Fruit fly (Drosophila melanogaster) whole organism, embryonic: ENCODE results near the gene CG42835.

Source experiments
- Abd-B ChIP-seq: fragments of 200-800 bp; sonication (Bioruptor generic); optimal IDR thresholded peaks from 2 replicates; lab custom pipeline; 2018; ENCODE audit warnings: missing biosample characterization, mild to moderate bottlenecking, missing genetic modification characterization, moderate library complexity
- Adf1 ChIP-seq: fragments of 200-800 bp; sonication (Bioruptor generic); IDR thresholded peaks from 2 replicates; pipeline ENCODE4 v1.3.6; 2022; ENCODE audit warnings: missing biosample characterization, missing genetic modification characterization
- Aef1 ChIP-seq: fragments of 200-800 bp; sonication (Bioruptor generic); IDR thresholded peaks from 3 replicates; pipeline ENCODE4 v1.3.6; 2022; ENCODE audit warnings: missing biosample characterization, missing genetic modification characterization
- BtbVII ChIP-seq: fragments of 200-800 bp; sonication (Bioruptor generic); optimal IDR thresholded peaks from 3 replicates; lab custom pipeline; 2017; ENCODE audit warnings: missing biosample characterization, mild to moderate bottlenecking, missing genetic modification characterization
- CG11695 ChIP-seq: fragments of 200-800 bp; sonication (Bioruptor generic); IDR thresholded peaks from 3 replicates; pipeline ENCODE4 v1.3.6; 2022; ENCODE audit warnings: missing biosample characterization, missing genetic modification characterization
- CG12104 ChIP-seq: fragments of 200-800 bp; sonication (Bioruptor generic); optimal IDR thresholded peaks from 3 replicates; lab custom pipeline; 2016; ENCODE audit warnings: missing biosample characterization, missing genetic modification characterization
- CG12391 ChIP-seq: fragments of 200-800 bp; sonication (Bioruptor generic); optimal IDR thresholded peaks from 3 replicates; lab custom pipeline; 2018; ENCODE audit warnings: missing biosample characterization, mild to moderate bottlenecking, missing genetic modification characterization, moderate library complexity
- CG13287 ChIP-seq: fragments of 200-800 bp; sonication (Bioruptor generic); IDR thresholded peaks from 2 replicates; pipeline ENCODE4 v1.3.6; 2022; ENCODE audit warnings: missing biosample characterization, missing genetic modification characterization; ENCODE audit not compliant: partially characterized antibody
- CG13424 ChIP-seq: fragments of 200-800 bp; sonication (Bioruptor generic); optimal IDR thresholded peaks from 2 replicates; lab custom pipeline; 2019; ENCODE audit warnings: missing biosample characterization, mild to moderate bottlenecking, missing genetic modification characterization, moderate library complexity
- CG13624 ChIP-seq: fragments of 200-800 bp; sonication (Bioruptor generic); optimal IDR thresholded peaks from 2 replicates; lab custom pipeline; 2016; ENCODE audit warnings: missing biosample characterization, missing genetic modification characterization
- CG15696 ChIP-seq: fragments of 200-800 bp; sonication (Bioruptor generic); optimal IDR thresholded peaks from 2 replicates; lab custom pipeline; 2019; ENCODE audit warnings: missing biosample characterization, mild to moderate bottlenecking, missing genetic modification characterization, moderate library complexity
- CG1603 ChIP-seq: fragments of 200-800 bp; sonication (Bioruptor generic); optimal IDR thresholded peaks from 2 replicates; lab custom pipeline; 2019; ENCODE audit warnings: missing biosample characterization, mild to moderate bottlenecking, missing genetic modification characterization, moderate library complexity
- CG34422 ChIP-seq: fragments of 200-800 bp; sonication (Bioruptor generic); IDR thresholded peaks from 3 replicates; pipeline ENCODE4 v1.3.6; 2022; ENCODE audit warnings: missing biosample characterization, missing genetic modification characterization
- CG4730 ChIP-seq: fragments of 200-800 bp; sonication (Bioruptor generic); IDR thresholded peaks from 2 replicates; pipeline ENCODE4 v1.3.6; 2022; ENCODE audit warnings: missing biosample characterization, missing genetic modification characterization
- CG6654 ChIP-seq: fragments of 200-800 bp; sonication (Bioruptor generic); optimal IDR thresholded peaks from 2 replicates; lab custom pipeline; 2017; ENCODE audit warnings: missing biosample characterization, mild to moderate bottlenecking, missing genetic modification characterization
- CG6765 ChIP-seq: fragments of 200-800 bp; sonication (Bioruptor generic); optimal IDR thresholded peaks from 3 replicates; lab custom pipeline; 2017; ENCODE audit warnings: missing biosample characterization, mild to moderate bottlenecking, missing genetic modification characterization
- CG7357 ChIP-seq: fragments of 200-800 bp; sonication (Bioruptor generic); IDR thresholded peaks from 3 replicates; pipeline ENCODE4 v1.3.6; 2022; ENCODE audit warnings: missing biosample characterization, missing genetic modification characterization
- CG7839 ChIP-seq: fragments of 200-800 bp; sonication (Bioruptor generic); optimal IDR thresholded peaks from 3 replicates; lab custom pipeline; 2018; ENCODE audit warnings: missing biosample characterization, mild to moderate bottlenecking, missing genetic modification characterization, moderate library complexity
- CG8765 ChIP-seq: fragments of 200-800 bp; sonication (Bioruptor generic); IDR thresholded peaks from 2 replicates; pipeline ENCODE4 v1.3.6; 2022; ENCODE audit warnings: missing biosample characterization, missing genetic modification characterization
- CG9797 ChIP-seq: fragments of 200-800 bp; sonication (Bioruptor generic); optimal IDR thresholded peaks from 3 replicates; lab custom pipeline; 2018; ENCODE audit warnings: missing biosample characterization, mild to moderate bottlenecking, missing genetic modification characterization
- D19B ChIP-seq: fragments of 200-800 bp; sonication (Bioruptor generic); optimal IDR thresholded peaks from 2 replicates; lab custom pipeline; 2017; ENCODE audit warnings: missing biosample characterization, mild to moderate bottlenecking, missing genetic modification characterization
- Fer2 ChIP-seq: fragments of 200-800 bp; sonication (Bioruptor generic); optimal IDR thresholded peaks from 2 replicates; lab custom pipeline; 2018; ENCODE audit warnings: missing biosample characterization, mild to moderate bottlenecking, missing genetic modification characterization, moderate library complexity
- Hand ChIP-seq: fragments of 200-800 bp; sonication (Bioruptor generic); optimal IDR thresholded peaks from 2 replicates; lab custom pipeline; 2017; ENCODE audit warnings: mild to moderate bottlenecking, missing biosample characterization, missing genetic modification reagents, missing genetic modification characterization
- Hey ChIP-seq: fragments of 200-800 bp; sonication (Bioruptor generic); optimal IDR thresholded peaks from 3 replicates; lab custom pipeline; 2018; ENCODE audit warnings: missing biosample characterization, mild to moderate bottlenecking, missing genetic modification characterization
- HmgD ChIP-seq: fragments of 200-800 bp; sonication (Bioruptor generic); optimal IDR thresholded peaks from 3 replicates; lab custom pipeline; 2016; ENCODE audit warnings: missing biosample characterization, missing genetic modification characterization
- TFAM ChIP-seq: fragments of 200-800 bp; sonication (Bioruptor generic); optimal IDR thresholded peaks from 2 replicates; lab custom pipeline; 2017; ENCODE audit warnings: missing biosample characterization, missing genetic modification characterization, inconsistent platforms
- Taf1 ChIP-seq: fragments of 200-800 bp; sonication (Bioruptor generic); IDR thresholded peaks from 2 replicates; pipeline ENCODE4 v1.3.6; 2022; ENCODE audit warnings: missing biosample characterization, missing genetic modification characterization
- YL-1 ChIP-seq: fragments of 200-800 bp; sonication (Bioruptor generic); optimal IDR thresholded peaks from 3 replicates; lab custom pipeline; 2017; ENCODE audit warnings: missing biosample characterization, mild to moderate bottlenecking, missing genetic modification characterization
- al ChIP-seq: fragments of 200-800 bp; sonication (Bioruptor generic); IDR thresholded peaks from 2 replicates; pipeline ENCODE4 v1.3.6; 2022; ENCODE audit warnings: missing biosample characterization, missing genetic modification characterization
- ara ChIP-seq: fragments of 200-800 bp; sonication (Bioruptor generic); IDR thresholded peaks from 2 replicates; pipeline ENCODE4 v1.3.6; 2022; ENCODE audit warnings: missing biosample characterization, missing genetic modification characterization
- ato ChIP-seq: fragments of 200-800 bp; sonication (Bioruptor generic); IDR thresholded peaks from 2 replicates; pipeline ENCODE4 v1.3.6; 2022; ENCODE audit warnings: missing biosample characterization, missing genetic modification characterization; ENCODE audit not compliant: partially characterized antibody
- bab2 ChIP-seq: fragments of 200-800 bp; sonication (Bioruptor generic); optimal IDR thresholded peaks from 2 replicates; lab custom pipeline; 2016; ENCODE audit warnings: missing biosample characterization, missing genetic modification characterization
- bcd ChIP-seq: fragments of 200-800 bp; sonication (Bioruptor generic); optimal IDR thresholded peaks from 2 replicates; lab custom pipeline; 2017; ENCODE audit warnings: missing biosample characterization, mild to moderate bottlenecking, missing genetic modification characterization
- cato ChIP-seq: fragments of 200-800 bp; sonication (Bioruptor generic); optimal IDR thresholded peaks from 2 replicates; lab custom pipeline; 2016; ENCODE audit warnings: missing biosample characterization, missing genetic modification characterization, borderline replicate concordance
- cg ChIP-seq: fragments of 200-800 bp; sonication (Bioruptor generic); optimal IDR thresholded peaks from 3 replicates; lab custom pipeline; 2019; ENCODE audit warnings: missing biosample characterization, mild to moderate bottlenecking, missing genetic modification characterization, moderate library complexity
- dm ChIP-seq: fragments of 200-800 bp; sonication (Bioruptor generic); optimal IDR thresholded peaks from 3 replicates; lab custom pipeline; 2016; ENCODE audit warnings: missing biosample characterization, missing genetic modification characterization
- ewg ChIP-seq: fragments of 200-800 bp; sonication (Bioruptor generic); optimal IDR thresholded peaks from 3 replicates; lab custom pipeline; 2017; ENCODE audit warnings: mild to moderate bottlenecking, missing biosample characterization, missing genetic modification reagents, missing genetic modification characterization
- eyg ChIP-seq: fragments of 200-800 bp; sonication (Bioruptor generic); optimal IDR thresholded peaks from 3 replicates; lab custom pipeline; 2016; ENCODE audit warnings: missing biosample characterization, missing genetic modification characterization
- lbe ChIP-seq: fragments of 200-800 bp; sonication (Bioruptor generic); optimal IDR thresholded peaks from 2 replicates; lab custom pipeline; 2016; ENCODE audit warnings: missing biosample characterization, mild to moderate bottlenecking, missing genetic modification characterization
- lola ChIP-seq, 3 experiments: fragments of >200 bp in 2 of 3; fragments of 200-800 bp in 1 of 3; sonication (Bioruptor generic) in 1 of 3; optimal IDR thresholded peaks; 2 replicates each; lab custom pipeline; 2017 to 2019; ENCODE audit warnings: missing biosample characterization in 3 of 3, missing genetic modification characterization in 3 of 3, mild to moderate bottlenecking in 1 of 3, moderate library complexity in 1 of 3
- nmo ChIP-seq: fragments of 200-800 bp; sonication (Bioruptor generic); optimal IDR thresholded peaks from 2 replicates; lab custom pipeline; 2018; ENCODE audit warnings: missing biosample characterization, mild to moderate bottlenecking, missing genetic modification characterization, moderate library complexity
- scrt ChIP-seq: fragments of 200-800 bp; sonication (Bioruptor generic); optimal IDR thresholded peaks from 2 replicates; lab custom pipeline; 2018; ENCODE audit warnings: missing biosample characterization, mild to moderate bottlenecking, missing genetic modification characterization, moderate library complexity
- sd ChIP-seq: fragments of 200-800 bp; sonication (Bioruptor generic); optimal IDR thresholded peaks from 3 replicates; lab custom pipeline; 2018; ENCODE audit warnings: missing biosample characterization, mild to moderate bottlenecking, missing genetic modification characterization, moderate library complexity
- stwl ChIP-seq: fragments of 200-800 bp; sonication (Bioruptor generic); optimal IDR thresholded peaks from 3 replicates; lab custom pipeline; 2018; ENCODE audit warnings: missing biosample characterization, mild to moderate bottlenecking, missing genetic modification characterization, moderate library complexity
- ttk ChIP-seq: fragments of 200-800 bp; sonication (Bioruptor generic); IDR thresholded peaks from 2 replicates; pipeline ENCODE4 v2.1.2; 2022; ENCODE audit warnings: missing biosample characterization, missing genetic modification characterization
- tx ChIP-seq: fragments of 200-800 bp; sonication (Bioruptor generic); optimal IDR thresholded peaks from 2 replicates; lab custom pipeline; 2016; ENCODE audit warnings: missing biosample characterization, missing genetic modification characterization
- vvl ChIP-seq: fragments of 200-800 bp; sonication (Bioruptor generic); IDR thresholded peaks from 2 replicates; pipeline ENCODE4 v1.3.6; 2022; ENCODE audit warnings: missing biosample characterization, missing genetic modification characterization

The CG42835 gene

dm6 chr3R:17391313-17391845 is 29.1 kb upstream of the CG42835 start, which contains the start of the genes Brf and sds22 (continued):
- TF ChIP-seq vvl (GFP tag; lab: Robert Waterston, UW): peak; percentile 95
- peak; percentile 66 for TF ChIP-seq Adf1 (GFP tag; lab: Robert Waterston, UW)
- TF ChIP-seq Hey: peak; percentile 76
- peak; percentile 97 for TF ChIP-seq CG13424 (tag; lab: Kevin White, UChicago)
- TF ChIP-seq ewg (GFP tag; lab: Kevin White, UChicago): peak; percentile 87
- TF ChIP-seq D19B (GFP tag; lab: Kevin White, UChicago): peak; percentile 87
- TF ChIP-seq bab2 (GFP tag; lab: Kevin White, UChicago): peak; percentile 97
- peak; percentile 91 for TF ChIP-seq ara
- TF ChIP-seq BtbVII (GFP tag; lab: Kevin White, UChicago): peak; percentile 91
- peak; percentile 96 for TF ChIP-seq Fer2 (tag; lab: Kevin White, UChicago)
- peak; percentile 98 for TF ChIP-seq CG15696 (tag; lab: Kevin White, UChicago)
- peak; percentile 94 for TF ChIP-seq CG12104 (GFP tag; lab: Kevin White, UChicago)
- peak; percentile 89 for TF ChIP-seq cato (GFP tag; lab: Kevin White, UChicago)
- peak; percentile 83 for TF ChIP-seq CG13287
- TF ChIP-seq CG1603 (tag; lab: Kevin White, UChicago): peak; percentile 93
- peak; percentile 97 for TF ChIP-seq CG34422 (GFP tag; lab: Robert Waterston, UW)
- TF ChIP-seq Hand (GFP tag; lab: Kevin White, UChicago): peak; percentile 80
- peak; percentile 92 for TF ChIP-seq al (GFP tag; lab: Robert Waterston, UW)
- peak; percentile 91 for TF ChIP-seq scrt (GFP tag; lab: Kevin White, UChicago)
- peak; percentile 90 for TF ChIP-seq stwl
- peak; percentile 98 for TF ChIP-seq CG12391 (tag; lab: Kevin White, UChicago)
- peak; percentile 74 for TF ChIP-seq Taf1
- TF ChIP-seq ato (GFP tag; lab: Robert Waterston, UW): no peak
- TF ChIP-seq TFAM (GFP tag; lab: Kevin White, UChicago): peak; percentile 67
- peak; percentile 94 for TF ChIP-seq ttk (GFP tag; lab: Robert Waterston, UW)
- TF ChIP-seq CG7839 (tag; lab: Kevin White, UChicago): peak; percentile 96
- TF ChIP-seq CG8765 (GFP tag; lab: Robert Waterston, UW): peak; percentile 92
- TF ChIP-seq tx: peak; percentile 94
- peak; percentile 94 for TF ChIP-seq Aef1
- TF ChIP-seq eyg (GFP tag; lab: Kevin White, UChicago): peak; percentile 80
- peak; percentile 86 for TF ChIP-seq CG7357 (GFP tag; lab: Robert Waterston, UW)
- TF ChIP-seq Abd-B (GFP tag; lab: Kevin White, UChicago): peak; percentile 97
- peak; percentile 93 for TF ChIP-seq lbe (GFP tag; lab: Kevin White, UChicago)
- TF ChIP-seq CG11695 (GFP tag; lab: Robert Waterston, UW): peak; percentile 87
- TF ChIP-seq CG6765 (GFP tag; lab: Kevin White, UChicago): peak; percentile 82
- TF ChIP-seq CG4730 (GFP tag; lab: Robert Waterston, UW): peak; percentile 90
- TF ChIP-seq sd (tag; lab: Kevin White, UChicago): peak; percentile 88
- TF ChIP-seq HmgD (GFP tag; lab: Kevin White, UChicago): peak; percentile 89
- TF ChIP-seq nmo (GFP tag; lab: Kevin White, UChicago): peak; percentile 98
- TF ChIP-seq CG6654: peak; percentile 81
- TF ChIP-seq bcd: peak; percentile 95
- TF ChIP-seq YL-1: peak; percentile 80
- TF ChIP-seq lola (GFP tag; optimal IDR thresholded peaks at IDR 0.05; lab: Kevin White, UChicago): peak in 1 of 3 experiments; percentile 97
- no peak for TF ChIP-seq cg (GFP tag; lab: Kevin White, UChicago)
- TF ChIP-seq dm (GFP tag; lab: Kevin White, UChicago): peak; percentile 95
- TF ChIP-seq CG13624 (GFP tag; lab: Kevin White, UChicago): peak; percentile 96
- peak; percentile 53 for TF ChIP-seq CG9797 (GFP tag; lab: Kevin White, UChicago)
